Worm (Caenorhabditis elegans): Measurements from ENCODE around the gene C07A9.12.

DNA sequence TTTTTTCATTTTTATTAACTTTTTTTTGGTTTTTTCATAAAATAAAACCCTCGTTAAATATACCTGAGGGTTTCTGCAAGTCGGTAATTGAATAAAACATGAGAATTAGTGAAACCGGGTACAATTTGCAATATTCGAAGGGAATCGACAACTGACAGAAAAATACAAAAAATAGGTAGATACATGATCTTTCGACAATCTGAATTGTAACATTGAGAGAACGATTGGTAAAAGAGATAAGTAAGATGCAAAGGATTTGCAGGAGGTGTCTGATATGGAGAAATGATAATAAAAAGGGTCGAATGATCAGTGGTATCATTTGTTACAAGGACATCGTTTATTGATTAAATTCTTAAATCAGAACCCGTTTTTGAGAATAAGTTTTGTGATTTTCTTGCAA, 48.5 kb downstream of the C07A9.12 start, which contains the start of gene ugt-60:
- TF ChIP-seq dao-5 (tag; optimal IDR thresholded peaks at IDR 0.05) (no peak), him-1 (tag; optimal IDR thresholded peaks at IDR 0.05) (no peak)
